Worm (Caenorhabditis elegans) whole organism, mixed stage, embryonic: ENCODE measurements around the gene wht-7.

Experiments used
- blmp-1 ChIP-seq: fragments of 150-350 bp; optimal IDR thresholded peaks from 2 replicates; lab custom pipeline; 2014; ENCODE audit warnings: missing biosample characterization, missing genetic modification characterization
- ces-1 ChIP-seq: fragments of 150-350 bp; optimal IDR thresholded peaks from 2 replicates; lab custom pipeline; 2014; ENCODE audit warnings: missing biosample characterization, missing genetic modification reagents, missing genetic modification characterization
- elt-1 ChIP-seq: sonication (generic microtip); optimal IDR thresholded peaks from 2 replicates; lab custom pipeline; 2017; ENCODE audit warnings: missing genetic modification characterization, mild to moderate bottlenecking, missing compliant biosample characterization, antibody characterized with exemption, moderate library complexity, borderline replicate concordance; ENCODE audit not compliant: insufficient read depth
- flh-1 ChIP-seq: fragments of 200-800 bp; sonication (Bioruptor generic); optimal IDR thresholded peaks from 2 replicates; lab custom pipeline; 2018; ENCODE audit warnings: mild to moderate bottlenecking, missing genetic modification characterization, moderate library complexity, missing compliant biosample characterization
- lin-13 ChIP-seq: fragments of 150-350 bp; optimal IDR thresholded peaks from 2 replicates; lab custom pipeline; 2014; ENCODE audit warnings: missing biosample characterization, missing genetic modification characterization
- nhr-76 ChIP-seq: sonication (generic microtip); optimal IDR thresholded peaks from 2 replicates; lab custom pipeline; 2017; ENCODE audit warnings: missing biosample characterization, missing genetic modification characterization
- pha-4 ChIP-seq: fragments of 150-350 bp; optimal IDR thresholded peaks from 2 replicates; lab custom pipeline; 2018; ENCODE audit warnings: missing biosample characterization, missing genetic modification reagents, missing genetic modification characterization
- snpc-4 ChIP-seq: fragments of 150-350 bp; optimal IDR thresholded peaks from 2 replicates; lab custom pipeline; 2014; ENCODE audit warnings: missing biosample characterization, missing genetic modification characterization
- unc-39 ChIP-seq: fragments of 150-350 bp; optimal IDR thresholded peaks from 2 replicates; lab custom pipeline; 2014; ENCODE audit warnings: missing biosample characterization, missing genetic modification characterization
- unc-62 ChIP-seq: fragments of 150-350 bp; optimal IDR thresholded peaks from 2 replicates; lab custom pipeline; 2014; ENCODE audit warnings: missing biosample characterization, missing genetic modification reagents, missing genetic modification characterization

- TF ChIP-seq nhr-76 (tag; lab: Kevin White, UChicago) (no peak), unc-62 (GFP tag; lab: Kevin White, UChicago) (no peak), blmp-1 (tag; lab: Kevin White, UChicago) (no peak), flh-1 (GFP tag; lab: Kevin White, UChicago) (no peak), snpc-4 (tag; lab: Kevin White, UChicago) (no peak), pha-4 (tag; lab: Kevin White, UChicago) (no peak), lin-13 (tag; lab: Kevin White, UChicago) (no peak), ces-1 (peak; percentile 72), unc-39 (no peak), elt-1 (tag; lab: Kevin White, UChicago) (no peak)
Measured at ce11 chrIII:6137431-6137830, 12.0 kb downstream of the wht-7 start.
